Fruit fly (Drosophila melanogaster) whole organism, embryonic: ENCODE data around the gene CG31388.

ENCODE experiments used
- Aef1 ChIP-seq: fragments of 200-800 bp; sonication (Bioruptor generic); IDR thresholded peaks from 3 replicates; pipeline ENCODE4 v1.3.6; 2022; ENCODE audit warnings: missing biosample characterization, missing genetic modification characterization
- Bgb ChIP-seq: fragments of 200-800 bp; sonication (Bioruptor generic); IDR thresholded peaks from 2 replicates; pipeline ENCODE4 v1.3.6; 2022; ENCODE audit warnings: missing biosample characterization, missing genetic modification characterization; ENCODE audit not compliant: partially characterized antibody
- CG15601 ChIP-seq: fragments of 200-800 bp; sonication (Bioruptor generic); optimal IDR thresholded peaks from 3 replicates; lab custom pipeline; 2019; ENCODE audit warnings: missing biosample characterization, mild to moderate bottlenecking, missing genetic modification characterization, moderate library complexity
- CG18476 ChIP-seq: fragments of 200-800 bp; sonication (Bioruptor generic); optimal IDR thresholded peaks from 2 replicates; lab custom pipeline; 2016; ENCODE audit warnings: missing biosample characterization, mild to moderate bottlenecking, missing genetic modification characterization
- CG8765 ChIP-seq: fragments of 200-800 bp; sonication (Bioruptor generic); IDR thresholded peaks from 2 replicates; pipeline ENCODE4 v1.3.6; 2022; ENCODE audit warnings: missing biosample characterization, missing genetic modification characterization
- CG9797 ChIP-seq: fragments of 200-800 bp; sonication (Bioruptor generic); optimal IDR thresholded peaks from 3 replicates; lab custom pipeline; 2018; ENCODE audit warnings: missing biosample characterization, mild to moderate bottlenecking, missing genetic modification characterization
- MBD-R2 ChIP-seq: fragments of 200-800 bp; sonication (Bioruptor generic); IDR thresholded peaks from 2 replicates; pipeline ENCODE4 v1.3.6; 2022; ENCODE audit warnings: missing biosample characterization, missing genetic modification characterization
- Mad ChIP-seq: fragments of 200-800 bp; sonication (Bioruptor generic); optimal IDR thresholded peaks from 2 replicates; lab custom pipeline; 2016; ENCODE audit warnings: missing biosample characterization, missing genetic modification characterization
- bbx ChIP-seq: fragments of 200-800 bp; sonication (Bioruptor generic); IDR thresholded peaks from 2 replicates; pipeline ENCODE4 v1.3.6; 2022; ENCODE audit warnings: missing biosample characterization, missing genetic modification characterization; ENCODE audit not compliant: partially characterized antibody
- chn ChIP-seq: fragments of 200-800 bp; sonication (Bioruptor generic); optimal IDR thresholded peaks from 2 replicates; lab custom pipeline; 2016; ENCODE audit warnings: missing biosample characterization, missing genetic modification characterization
- pan ChIP-seq, 4 experiments: fragments of >200 bp in 3 of 4; fragments of 200-800 bp in 1 of 4; sonication (Bioruptor generic) in 1 of 4; optimal IDR thresholded peaks in 3 of 4; IDR thresholded peaks in 1 of 4; 2 replicates each; pipeline versions ENCODE4 v1.3.6 to Lab custom; 2017 to 2022; ENCODE audit warnings: missing biosample characterization in 2 of 4, missing genetic modification characterization in 2 of 4, mixed read lengths in 1 of 4
- salm ChIP-seq: fragments of 200-800 bp; sonication (Bioruptor generic); optimal IDR thresholded peaks from 2 replicates; lab custom pipeline; 2018; ENCODE audit warnings: missing biosample characterization, mild to moderate bottlenecking, missing genetic modification characterization
- slp2 ChIP-seq: fragments of 200-800 bp; sonication (Bioruptor generic); optimal IDR thresholded peaks from 2 replicates; lab custom pipeline; 2016; ENCODE audit warnings: missing biosample characterization, missing genetic modification characterization
- sna ChIP-seq: fragments of 200-800 bp; sonication (Bioruptor generic); IDR thresholded peaks from 2 replicates; pipeline ENCODE4 v1.3.6; 2022; ENCODE audit warnings: missing biosample characterization, missing genetic modification characterization; ENCODE audit not compliant: partially characterized antibody

dm6 chr3R:11260966-11261530 lies 23.4 kb downstream of the CG31388 start:
- TF ChIP-seq chn (GFP tag; lab: Kevin White, UChicago) (no peak), sna (GFP tag; lab: Robert Waterston, UW) (no peak), slp2 (GFP tag; lab: Kevin White, UChicago) (no peak), salm (tag; lab: Kevin White, UChicago) (no peak), CG15601 (tag; lab: Kevin White, UChicago) (no peak), Mad (GFP tag; lab: Kevin White, UChicago) (no peak), bbx (no peak), MBD-R2 (GFP tag; lab: Robert Waterston, UW) (no peak), CG8765 (no peak), CG18476 (GFP tag; lab: Kevin White, UChicago) (no peak), pan (optimal IDR thresholded peaks at IDR 0.05; lab: Kevin White, UChicago) (no peak), pan (GFP tag; optimal IDR thresholded peaks at IDR 0.05 in 1 of 2, IDR thresholded peaks at IDR 0.05 in 1 of 2) (no peak), Aef1 (GFP tag; lab: Robert Waterston, UW) (no peak), CG9797 (GFP tag; lab: Kevin White, UChicago) (no peak), Bgb (GFP tag; lab: Robert Waterston, UW) (no peak)
